Fruit fly (Drosophila melanogaster): ENCODE data around the gene ppk21.

The ppk21 gene

DNA sequence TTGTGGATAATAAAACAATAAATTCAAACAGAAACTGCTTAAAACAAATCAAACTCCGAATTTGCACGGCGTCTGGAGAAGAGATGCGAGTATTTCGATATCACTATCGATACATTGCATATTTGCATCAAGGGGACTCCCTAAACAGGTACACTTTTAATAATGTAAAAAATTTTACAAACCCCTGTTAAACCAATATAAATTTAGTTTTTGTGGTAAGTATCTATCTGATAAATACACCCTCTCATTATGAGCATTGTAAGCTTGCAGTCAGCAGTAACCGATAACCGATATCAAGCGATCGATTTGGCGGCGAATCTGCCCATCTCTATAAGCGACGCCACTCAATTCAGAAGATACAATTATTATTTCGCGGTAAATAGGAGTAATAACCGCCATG is 10.8 kb downstream of the ppk21 start, which contains the start of the genes Bub3 and Cap-D2 (continued):
- peak; percentile 71 for TF ChIP-seq Antp (GFP tag; optimal IDR thresholded peaks at IDR 0.05)
- TF ChIP-seq HmgZ (tag; optimal IDR thresholded peaks at IDR 0.05): peak; percentile 68
- peak; percentile 56 for TF ChIP-seq Camta (GFP tag; optimal IDR thresholded peaks at IDR 0.05)
- no peak for TF ChIP-seq BtbVII (GFP tag; optimal IDR thresholded peaks at IDR 0.05)
- TF ChIP-seq bigmax (GFP tag; optimal IDR thresholded peaks at IDR 0.05): no peak
- peak; percentile 83 for TF ChIP-seq Ets97D (GFP tag; optimal IDR thresholded peaks at IDR 0.05)
- TF ChIP-seq CG9215 (GFP tag; IDR thresholded peaks at IDR 0.05): peak; percentile 53
- TF ChIP-seq gt (GFP tag; IDR thresholded peaks at IDR 0.05): no peak
- no peak for TF ChIP-seq CG10274 (GFP tag; optimal IDR thresholded peaks at IDR 0.05)
- no peak for TF ChIP-seq Trl (optimal IDR thresholded peaks at IDR 0.05)
- peak; percentile 81 for TF ChIP-seq Trl (GFP tag; optimal IDR thresholded peaks at IDR 0.05)
- peak; percentile 65; the same call in 1 of the 2 replicates for TF ChIP-seq ap (GFP tag; IDR thresholded peaks at IDR 0.05)
- peak; percentile 75 for TF ChIP-seq nmo (GFP tag; optimal IDR thresholded peaks at IDR 0.05)
- peak; percentile 53 for TF ChIP-seq CG15514 (GFP tag; optimal IDR thresholded peaks at IDR 0.05)
- no peak for TF ChIP-seq CG4854 (GFP tag; optimal IDR thresholded peaks at IDR 0.05)
- TF ChIP-seq CG16779 (GFP tag; IDR thresholded peaks at IDR 0.05): no peak
- TF ChIP-seq fd96Cb (tag; optimal IDR thresholded peaks at IDR 0.05): peak; percentile 55
- TF ChIP-seq CG10654 (GFP tag; optimal IDR thresholded peaks at IDR 0.05): peak; percentile 73
- peak; percentile 20 for TF ChIP-seq gfzf (GFP tag; optimal IDR thresholded peaks at IDR 0.05)
- no peak for TF ChIP-seq CG15479 (GFP tag; optimal IDR thresholded peaks at IDR 0.05)
- TF ChIP-seq CG15601 (tag; optimal IDR thresholded peaks at IDR 0.05): peak; percentile 50
- TF ChIP-seq Sry-β (GFP tag; optimal IDR thresholded peaks at IDR 0.05): peak; percentile 4
- TF ChIP-seq slou (GFP tag; optimal IDR thresholded peaks at IDR 0.05): no peak
- peak; percentile 86 for TF ChIP-seq jumu (GFP tag; optimal IDR thresholded peaks at IDR 0.05)
- TF ChIP-seq otp (GFP tag; IDR thresholded peaks at IDR 0.05): 0 out of 3 replicates have a peak, but pooled peaks have one; percentile 60
- TF ChIP-seq CG11398 (GFP tag; optimal IDR thresholded peaks at IDR 0.05): peak; percentile 61
- TF ChIP-seq ssp (GFP tag; IDR thresholded peaks at IDR 0.05): 0 out of 2 replicates have a peak, but pooled peaks have one; percentile 25
- TF ChIP-seq D (optimal IDR thresholded peaks at IDR 0.05): no peak
- peak; percentile 51 for TF ChIP-seq D (GFP tag; optimal IDR thresholded peaks at IDR 0.05)
- no peak for TF ChIP-seq CG4360 (GFP tag; IDR thresholded peaks at IDR 0.05)
- no peak for TF ChIP-seq Hr78 (GFP tag; optimal IDR thresholded peaks at IDR 0.05)
- TF ChIP-seq chm (GFP tag; IDR thresholded peaks at IDR 0.05): peak; percentile 68; the same call in 1 of the 2 replicates
- TF ChIP-seq p53 (GFP tag; optimal IDR thresholded peaks at IDR 0.05): peak; percentile 33
- peak; percentile 22 for TF ChIP-seq Hand (GFP tag; optimal IDR thresholded peaks at IDR 0.05)
- peak; percentile 46 for TF ChIP-seq CG5245 (GFP tag; optimal IDR thresholded peaks at IDR 0.05)
- TF ChIP-seq GATAe (GFP tag; conservative IDR thresholded peaks at IDR 0.05): no peak
- peak; percentile 37 for TF ChIP-seq dm (GFP tag; optimal IDR thresholded peaks at IDR 0.05)

DNA sequence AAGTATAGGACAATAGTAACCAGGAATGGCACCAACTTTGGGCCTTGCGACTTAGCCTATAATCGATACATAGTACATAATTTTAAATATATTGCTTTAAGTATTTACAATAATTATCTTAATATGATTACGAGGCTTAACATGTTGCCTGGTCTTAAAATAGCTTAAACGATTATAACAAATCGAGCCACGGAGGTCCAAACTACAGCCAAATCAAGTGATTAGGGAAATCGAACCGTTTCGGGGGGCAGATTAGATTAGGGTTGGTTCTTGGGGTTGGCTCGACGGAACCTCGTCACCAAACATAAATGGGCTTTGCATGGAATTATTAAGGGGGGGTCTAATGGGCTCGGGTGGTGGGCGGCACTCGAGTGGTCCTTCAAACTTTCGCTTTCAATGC is 16.7 kb downstream of the ppk21 start:
- TF ChIP-seq Mad (GFP tag; optimal IDR thresholded peaks at IDR 0.05) (no peak), nmo (GFP tag; optimal IDR thresholded peaks at IDR 0.05) (no peak), CG9609 (GFP tag; optimal IDR thresholded peaks at IDR 0.05) (no peak), Dbx (GFP tag; IDR thresholded peaks at IDR 0.05) (no peak), CG3163 (GFP tag; optimal IDR thresholded peaks at IDR 0.05) (no peak), luna (GFP tag; optimal IDR thresholded peaks at IDR 0.05) (no peak), CG12659 (GFP tag; optimal IDR thresholded peaks at IDR 0.05) (no peak), ATbp (GFP tag; optimal IDR thresholded peaks at IDR 0.05) (no peak), Dek (tag; optimal IDR thresholded peaks at IDR 0.05) (no peak), sug (tag; optimal IDR thresholded peaks at IDR 0.05) (peak; percentile 55), CG10267 (tag; optimal IDR thresholded peaks at IDR 0.05) (no peak), sens (GFP tag) (peak; percentile 11), Deaf1 (tag; optimal IDR thresholded peaks at IDR 0.05) (no peak), chn (GFP tag; optimal IDR thresholded peaks at IDR 0.05) (no peak), CG13894 (tag; optimal IDR thresholded peaks at IDR 0.05) (peak; percentile 11), unpg (GFP tag; optimal IDR thresholded peaks at IDR 0.05) (no peak), CG9437 (GFP tag; optimal IDR thresholded peaks at IDR 0.05) (no peak), cas (GFP tag; IDR thresholded peaks at IDR 0.05) (no peak)

Measured in whole organism, embryonic.